Worm (Caenorhabditis elegans): Measurements from ENCODE around the gene Y62E10A.23.

The Y62E10A.23 gene

ce11 chrIV:13393246-13393716 lies 7.2 kb downstream of the Y62E10A.23 start:
- no peak for TF ChIP-seq tbx-7 (tag; optimal IDR thresholded peaks at IDR 0.05)
- TF ChIP-seq elt-2 (tag; optimal IDR thresholded peaks at IDR 0.05): peak; percentile 58
- no peak for TF ChIP-seq ahr-1 (tag; optimal IDR thresholded peaks at IDR 0.05)
- TF ChIP-seq hlh-30 (tag; optimal IDR thresholded peaks at IDR 0.05; ENCODE audit: insufficient read depth): peak; percentile 3
- TF ChIP-seq ref-2 (tag; optimal IDR thresholded peaks at IDR 0.05): no peak
- peak; percentile 22 for TF ChIP-seq dve-1 (tag; optimal IDR thresholded peaks at IDR 0.05)
- TF ChIP-seq ceh-22 (tag; optimal IDR thresholded peaks at IDR 0.05): no peak

ce11 chrIV:13394686-13395085 lies 8.6 kb downstream of the Y62E10A.23 start:
- TF ChIP-seq ceh-31 (tag; optimal IDR thresholded peaks at IDR 0.05) (no peak), dmd-4 (tag; optimal IDR thresholded peaks at IDR 0.05; ENCODE audit: borderline replicate concordance) (no peak), elt-2 (tag; optimal IDR thresholded peaks at IDR 0.05) (no peak), unc-3 (GFP tag; conservative IDR thresholded peaks at IDR 0.05) (no peak), unc-3 (tag; optimal IDR thresholded peaks at IDR 0.05) (no peak), fax-1 (tag; optimal IDR thresholded peaks at IDR 0.05) (no peak), unc-55 (GFP tag; optimal IDR thresholded peaks at IDR 0.05) (peak; percentile 17), ztf-16 (tag; optimal IDR thresholded peaks at IDR 0.05) (no peak)

ce11 chrIV:13395255-13395654 lies 9.1 kb downstream of the Y62E10A.23 start:
- peak; percentile 48 for TF ChIP-seq dve-1 (tag; optimal IDR thresholded peaks at IDR 0.05)
- TF ChIP-seq hlh-8 (tag; optimal IDR thresholded peaks at IDR 0.05): no peak
- no peak for TF ChIP-seq lin-11 (tag; optimal IDR thresholded peaks at IDR 0.05)
- TF ChIP-seq unc-42 (tag; optimal IDR thresholded peaks at IDR 0.05): peak; percentile 67
- no peak for TF ChIP-seq sdc-2 (tag; optimal IDR thresholded peaks at IDR 0.05)
- no peak for TF ChIP-seq unc-86 (tag; optimal IDR thresholded peaks at IDR 0.05)
- TF ChIP-seq che-1 (tag; optimal IDR thresholded peaks at IDR 0.05): no peak
- TF ChIP-seq syd-9 (tag; optimal IDR thresholded peaks at IDR 0.05): no peak
- TF ChIP-seq nhr-11 (tag; optimal IDR thresholded peaks at IDR 0.05): no peak
- TF ChIP-seq ceh-6 (GFP tag; optimal IDR thresholded peaks at IDR 0.05): no peak
- no peak for TF ChIP-seq ahr-1 (tag; optimal IDR thresholded peaks at IDR 0.05)
- peak; percentile 37 for TF ChIP-seq hlh-30 (tag; optimal IDR thresholded peaks at IDR 0.05; ENCODE audit: insufficient read depth)
- no peak for TF ChIP-seq hlh-6 (tag; optimal IDR thresholded peaks at IDR 0.05)
- no peak for TF ChIP-seq ceh-19 (GFP tag; optimal IDR thresholded peaks at IDR 0.05)
- no peak for TF ChIP-seq ets-4 (tag; optimal IDR thresholded peaks at IDR 0.05)
- no peak for TF ChIP-seq sox-4 (tag; optimal IDR thresholded peaks at IDR 0.05)
- no peak for TF ChIP-seq ceh-48 (tag; optimal IDR thresholded peaks at IDR 0.05)
- peak; percentile 63 for TF ChIP-seq pqm-1 (tag; optimal IDR thresholded peaks at IDR 0.05)
- TF ChIP-seq fax-1 (tag; optimal IDR thresholded peaks at IDR 0.05): peak; percentile 17
- no peak for TF ChIP-seq eyg-1 (tag; optimal IDR thresholded peaks at IDR 0.05)
- TF ChIP-seq ceh-31 (tag; optimal IDR thresholded peaks at IDR 0.05): peak; percentile 54
- peak; percentile 30 for TF ChIP-seq ceh-9 (tag; optimal IDR thresholded peaks at IDR 0.05)
- no peak for TF ChIP-seq pat-9 (tag; optimal IDR thresholded peaks at IDR 0.05)
- no peak for TF ChIP-seq K09A11.1 (tag; optimal IDR thresholded peaks at IDR 0.05; ENCODE audit: insufficient read depth)
- TF ChIP-seq npax-4 (tag; optimal IDR thresholded peaks at IDR 0.05): no peak
- no peak for TF ChIP-seq lim-6 (tag; optimal IDR thresholded peaks at IDR 0.05)
- peak; percentile 16 for TF ChIP-seq rnt-1 (tag; optimal IDR thresholded peaks at IDR 0.05)
- no peak for TF ChIP-seq odd-2 (tag; optimal IDR thresholded peaks at IDR 0.05)
- no peak for TF ChIP-seq K02D7.2 (tag; optimal IDR thresholded peaks at IDR 0.05)
- TF ChIP-seq nfya-1 (tag; optimal IDR thresholded peaks at IDR 0.05): peak; percentile 45
- no peak for TF ChIP-seq fkh-10 (GFP tag; optimal IDR thresholded peaks at IDR 0.05)
- no peak for TF ChIP-seq ttx-3 (tag; optimal IDR thresholded peaks at IDR 0.05)
- no peak for TF ChIP-seq pha-2 (tag; optimal IDR thresholded peaks at IDR 0.05)
- peak; percentile 2 for TF ChIP-seq ref-2 (tag; optimal IDR thresholded peaks at IDR 0.05)
- no peak for TF ChIP-seq C08G9.2 (tag; optimal IDR thresholded peaks at IDR 0.05)
- TF ChIP-seq C38D4.7 (GFP tag; optimal IDR thresholded peaks at IDR 0.05): no peak
- TF ChIP-seq hlh-13 (GFP tag; optimal IDR thresholded peaks at IDR 0.05): no peak
- no peak for TF ChIP-seq pax-1 (tag; optimal IDR thresholded peaks at IDR 0.05)
- no peak for TF ChIP-seq pha-4 (tag; optimal IDR thresholded peaks at IDR 0.05)
- no peak for TF ChIP-seq ceh-24 (tag; optimal IDR thresholded peaks at IDR 0.05)
- peak; percentile 58 for TF ChIP-seq unc-55 (GFP tag; optimal IDR thresholded peaks at IDR 0.05)
